Fruit fly (Drosophila melanogaster): ENCODE results near the gene CG31248.

CG31248 gene

DNA sequence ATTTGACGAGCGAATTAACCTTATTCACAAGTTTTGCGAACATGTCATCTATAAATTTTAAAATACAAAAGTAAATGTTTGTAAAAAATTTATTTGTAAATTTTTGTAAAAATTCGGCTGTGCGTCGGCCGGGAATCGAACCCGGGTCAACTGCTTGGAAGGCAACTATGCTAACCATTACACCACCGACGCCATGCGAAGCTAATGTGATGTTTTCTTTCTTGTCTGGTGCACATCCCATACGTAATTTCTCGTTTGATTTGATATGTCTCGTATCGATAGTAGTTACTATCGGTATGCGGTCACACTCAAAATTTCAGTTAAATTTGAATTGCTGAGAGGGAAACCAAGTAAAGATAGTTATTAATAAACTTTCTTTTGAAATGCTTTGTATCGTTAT lies 1.7 kb downstream of the CG31248 start (continued):
- peak; percentile 93 for TF ChIP-seq zen2 (GFP tag; IDR thresholded peaks at IDR 0.05; ENCODE audit: partially characterized antibody)
- TF ChIP-seq CG17186 (GFP tag; optimal IDR thresholded peaks at IDR 0.05): no peak
- peak; percentile 94 for TF ChIP-seq CG16813 (GFP tag; IDR thresholded peaks at IDR 0.05; ENCODE audit: partially characterized antibody)
- TF ChIP-seq az2 (GFP tag; optimal IDR thresholded peaks at IDR 0.05): peak; percentile 15
- TF ChIP-seq CG16863 (GFP tag; optimal IDR thresholded peaks at IDR 0.05): no peak
- TF ChIP-seq HLH3B (GFP tag; IDR thresholded peaks at IDR 0.05): 0 out of 2 replicates have a peak, but pooled peaks have one; percentile 10
- TF ChIP-seq Opbp (GFP tag; IDR thresholded peaks at IDR 0.05; ENCODE audit: partially characterized antibody): peak; percentile 97
- peak; percentile 32 for TF ChIP-seq CG2712 (tag; optimal IDR thresholded peaks at IDR 0.05)
- no peak for TF ChIP-seq fd96Cb (tag; optimal IDR thresholded peaks at IDR 0.05)
- peak in 1 of 3 experiments; percentile 63 for TF ChIP-seq Stat92E (GFP tag; optimal IDR thresholded peaks at IDR 0.05)
- no peak for TF ChIP-seq CG6854 (GFP tag; optimal IDR thresholded peaks at IDR 0.05)
- peak; percentile 95 for TF ChIP-seq nerfin-2 (GFP tag; IDR thresholded peaks at IDR 0.05; ENCODE audit: partially characterized antibody)
- TF ChIP-seq row (GFP tag; IDR thresholded peaks at IDR 0.05): peak; percentile 8; the same call in 1 of the 3 replicates
- TF ChIP-seq Ets97D (GFP tag; optimal IDR thresholded peaks at IDR 0.05): peak; percentile 1
- peak; percentile 62 for TF ChIP-seq Fer1 (GFP tag; optimal IDR thresholded peaks at IDR 0.05)
- TF ChIP-seq CG15479 (GFP tag; optimal IDR thresholded peaks at IDR 0.05): no peak
- peak; percentile 17 for TF ChIP-seq CG14710 (tag; optimal IDR thresholded peaks at IDR 0.05)
- peak; percentile 93 for TF ChIP-seq ato (GFP tag; IDR thresholded peaks at IDR 0.05; ENCODE audit: partially characterized antibody)
- peak; percentile 100 for TF ChIP-seq Bdp1 (GFP tag; optimal IDR thresholded peaks at IDR 0.05)
- TF ChIP-seq Tbp (GFP tag; optimal IDR thresholded peaks at IDR 0.05): no peak
- TF ChIP-seq bab2 (GFP tag; optimal IDR thresholded peaks at IDR 0.05): no peak
- TF ChIP-seq CG14860 (GFP tag; IDR thresholded peaks at IDR 0.05; ENCODE audit: partially characterized antibody): peak; percentile 95
- no peak for TF ChIP-seq CG10654 (GFP tag; optimal IDR thresholded peaks at IDR 0.05)
- no peak for TF ChIP-seq Gsc (GFP tag; IDR thresholded peaks at IDR 0.05)
- TF ChIP-seq CG2129 (GFP tag; IDR thresholded peaks at IDR 0.05; ENCODE audit: partially characterized antibody): peak; percentile 81
- TF ChIP-seq Scr (GFP tag; IDR thresholded peaks at IDR 0.05; ENCODE audit: partially characterized antibody): peak; percentile 90
- peak; percentile 67 for TF ChIP-seq Dref (GFP tag; IDR thresholded peaks at IDR 0.05)
- peak; percentile 53 for TF ChIP-seq HmgZ (tag; optimal IDR thresholded peaks at IDR 0.05)
- TF ChIP-seq Gug (GFP tag; IDR thresholded peaks at IDR 0.05): peak; percentile 41; the same call in 2 of the 4 replicates
- peak; percentile 98 for TF ChIP-seq CG6791 (GFP tag; IDR thresholded peaks at IDR 0.05; ENCODE audit: partially characterized antibody)
- TF ChIP-seq Sry-δ (GFP tag; optimal IDR thresholded peaks at IDR 0.05): peak; percentile 42
- peak; percentile 93 for TF ChIP-seq sna (GFP tag; IDR thresholded peaks at IDR 0.05; ENCODE audit: partially characterized antibody)
- no peak for TF ChIP-seq CG11695 (GFP tag; IDR thresholded peaks at IDR 0.05)
- TF ChIP-seq inv (GFP tag; IDR thresholded peaks at IDR 0.05; ENCODE audit: partially characterized antibody): peak; percentile 76
- no peak for TF ChIP-seq chm (GFP tag; IDR thresholded peaks at IDR 0.05)
- no peak for TF ChIP-seq Neu2 (GFP tag; optimal IDR thresholded peaks at IDR 0.05; ENCODE audit: borderline replicate concordance)
- no peak for TF ChIP-seq Antp (GFP tag; optimal IDR thresholded peaks at IDR 0.05)
- peak; percentile 89 for TF ChIP-seq vnd (GFP tag; IDR thresholded peaks at IDR 0.05; ENCODE audit: partially characterized antibody)
- TF ChIP-seq CG9797 (GFP tag; optimal IDR thresholded peaks at IDR 0.05): peak; percentile 77
- TF ChIP-seq CG10543 (GFP tag; optimal IDR thresholded peaks at IDR 0.05): no peak
- TF ChIP-seq CG1603 (tag; optimal IDR thresholded peaks at IDR 0.05): peak; percentile 35
- TF ChIP-seq unc-4 (GFP tag; IDR thresholded peaks at IDR 0.05; ENCODE audit: partially characterized antibody): peak; percentile 94
- peak; percentile 94 for TF ChIP-seq HLH4C (GFP tag; IDR thresholded peaks at IDR 0.05; ENCODE audit: partially characterized antibody)
- 0 out of 2 replicates have a peak, but pooled peaks have one; percentile 14 for TF ChIP-seq CG17328 (GFP tag; IDR thresholded peaks at IDR 0.05)
- TF ChIP-seq Jarid2 (GFP tag; optimal IDR thresholded peaks at IDR 0.05): no peak
- TF ChIP-seq BEAF-32 (GFP tag; optimal IDR thresholded peaks at IDR 0.05): peak; percentile 79
- TF ChIP-seq Dbx (GFP tag; IDR thresholded peaks at IDR 0.05): 0 out of 3 replicates have a peak, but pooled peaks have one; percentile 32
- TF ChIP-seq pzg (GFP tag; optimal IDR thresholded peaks at IDR 0.05): peak; percentile 50

Measured in whole organism, embryonic.